Worm (Caenorhabditis elegans): Measurements from ENCODE around the gene K09A9.8.

DNA sequence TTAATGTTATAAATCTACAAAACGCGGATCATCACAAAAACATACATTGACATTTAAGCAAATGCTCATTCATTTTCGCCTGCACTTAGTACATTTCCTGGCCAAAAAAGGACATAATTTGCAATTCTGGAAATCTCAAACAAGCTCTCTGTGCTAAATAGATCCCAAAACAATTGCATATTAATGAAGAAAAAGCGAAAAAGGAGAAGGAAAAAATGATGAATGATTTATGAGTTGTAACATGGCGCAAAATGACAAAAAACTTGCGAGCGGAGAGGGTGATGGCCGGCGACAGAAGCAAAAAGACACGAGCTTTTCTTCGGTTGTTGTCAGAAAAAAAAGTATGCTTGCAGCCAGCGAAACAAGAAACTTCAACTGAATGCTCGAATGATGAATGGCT is 42.1 kb downstream of the K09A9.8 start:
- no peak for TF ChIP-seq nhr-80 (tag; optimal IDR thresholded peaks at IDR 0.05)
- TF ChIP-seq rec-8 (tag; optimal IDR thresholded peaks at IDR 0.05) = no peak
- no peak for TF ChIP-seq snpc-4 (GFP tag; optimal IDR thresholded peaks at IDR 0.05)
- TF ChIP-seq snpc-4 (tag; optimal IDR thresholded peaks at IDR 0.05) = no peak
- no peak for TF ChIP-seq lin-26 (GFP tag; IDR thresholded peaks at IDR 0.05)
- TF ChIP-seq zim-3 (tag; optimal IDR thresholded peaks at IDR 0.05) = no peak
- no peak for TF ChIP-seq mel-28 (tag; optimal IDR thresholded peaks at IDR 0.05; ENCODE audit: borderline replicate concordance)
- no peak for TF ChIP-seq ztf-28 (GFP tag; IDR thresholded peaks at IDR 0.05)
